Worm (Caenorhabditis elegans) whole organism, L4 larva: ENCODE measurements around the gene sre-56.

Experiments used
- D1046.2 ChIP-seq: fragments of 200-800 bp; sonication (Bioruptor generic); IDR thresholded peaks from 2 replicates; pipeline ENCODE4 v1.3.6; 2022; ENCODE audit warnings: missing genetic modification characterization, missing compliant biosample characterization
- F10B5.3 ChIP-seq: sonication (generic microtip); optimal IDR thresholded peaks from 2 replicates; lab custom pipeline; 2016; ENCODE audit warnings: mild to moderate bottlenecking, missing genetic modification characterization, missing compliant biosample characterization
- F49E8.2 ChIP-seq: sonication (generic microtip); optimal IDR thresholded peaks from 2 replicates; lab custom pipeline; 2016; ENCODE audit warnings: missing compliant biosample characterization, mild to moderate bottlenecking, missing genetic modification characterization, borderline replicate concordance
- R02D3.7 ChIP-seq: fragments of 150-350 bp; sonication (generic microtip); optimal IDR thresholded peaks from 3 replicates; lab custom pipeline; 2014; ENCODE audit warnings: missing biosample characterization, missing genetic modification characterization
- T20F7.1 ChIP-seq: fragments of 200-800 bp; sonication (Bioruptor generic); optimal IDR thresholded peaks from 2 replicates; lab custom pipeline; 2018; ENCODE audit warnings: mild to moderate bottlenecking, missing genetic modification characterization, missing compliant biosample characterization
- Y48G9A.11 ChIP-seq: fragments of 200-800 bp; sonication (Bioruptor generic); IDR thresholded peaks from 2 replicates; pipeline ENCODE4 v1.3.6; 2022; ENCODE audit warnings: missing genetic modification reagents, missing genetic modification characterization, missing compliant biosample characterization
- Y5F2A.4 ChIP-seq: fragments of 200-800 bp; sonication (Bioruptor generic); optimal IDR thresholded peaks from 2 replicates; lab custom pipeline; 2018; ENCODE audit warnings: mild to moderate bottlenecking, missing genetic modification characterization, missing compliant biosample characterization
- ZK337.2 ChIP-seq: fragments of 200-800 bp; sonication (Bioruptor generic); IDR thresholded peaks from 2 replicates; pipeline ENCODE4 v1.3.6; 2022; ENCODE audit warnings: missing genetic modification reagents, missing genetic modification characterization, missing compliant biosample characterization
- ZK546.5 ChIP-seq, 2 experiments: sonication (generic microtip); optimal IDR thresholded peaks; 2 replicates each; lab custom pipeline; 2017; ENCODE audit warnings: missing biosample characterization in 2 of 2, missing genetic modification characterization in 2 of 2
- aha-1 ChIP-seq: fragments of 150-350 bp; peaks from one replicate; lab custom pipeline; 2014; ENCODE audit warnings: missing biosample characterization, missing genetic modification characterization
- aly-2 ChIP-seq: sonication (generic microtip); optimal IDR thresholded peaks from 2 replicates; lab custom pipeline; 2018; ENCODE audit warnings: missing biosample characterization, missing genetic modification characterization
- ama-1 ChIP-seq: fragments of 150-350 bp; optimal IDR thresholded peaks from 2 replicates; lab custom pipeline; 2014; ENCODE audit warnings: inconsistent platforms, mixed read lengths
- arid-1 ChIP-seq: fragments of 200-800 bp; sonication (Bioruptor generic); conservative IDR thresholded peaks from 2 replicates; pipeline ENCODE4 v1.3.6; 2022; ENCODE audit warnings: missing genetic modification reagents, missing genetic modification characterization, missing compliant biosample characterization
- ceh-28 ChIP-seq: fragments of 150-350 bp; optimal IDR thresholded peaks from 2 replicates; lab custom pipeline; 2014; ENCODE audit warnings: missing biosample characterization, missing genetic modification reagents, missing genetic modification characterization
- ceh-32 ChIP-seq: sonication (generic microtip); optimal IDR thresholded peaks from 2 replicates; lab custom pipeline; 2016; ENCODE audit warnings: mild to moderate bottlenecking, missing genetic modification characterization, missing compliant biosample characterization; ENCODE audit not compliant: poor library complexity
- ces-1 ChIP-seq: fragments of 150-350 bp; sonication (generic microtip); optimal IDR thresholded peaks from 4 replicates; lab custom pipeline; 2014; ENCODE audit warnings: missing biosample characterization, missing genetic modification reagents, missing genetic modification characterization
- ctbp-1 ChIP-seq: fragments of 200-800 bp; sonication (Bioruptor generic); IDR thresholded peaks from 2 replicates; pipeline ENCODE4 v1.3.6; 2022; ENCODE audit warnings: missing genetic modification reagents, missing genetic modification characterization, missing compliant biosample characterization
- dmd-6 ChIP-seq: fragments of 200-800 bp; sonication (Bioruptor generic); IDR thresholded peaks from 2 replicates; pipeline ENCODE4 v1.3.6; 2022; ENCODE audit warnings: missing genetic modification reagents, missing genetic modification characterization, missing compliant biosample characterization
- dmd-9 ChIP-seq: fragments of 200-800 bp; sonication (Bioruptor generic); IDR thresholded peaks from 2 replicates; pipeline ENCODE4 v1.3.6; 2022; ENCODE audit warnings: missing genetic modification reagents, missing genetic modification characterization, missing compliant biosample characterization
- dpl-1 ChIP-seq: fragments of 150-350 bp; optimal IDR thresholded peaks from 2 replicates; lab custom pipeline; 2014; ENCODE audit warnings: missing biosample characterization, missing genetic modification reagents, missing genetic modification characterization
- egl-27 ChIP-seq: sonication (generic microtip); optimal IDR thresholded peaks from 3 replicates; lab custom pipeline; 2017; ENCODE audit warnings: missing biosample characterization, missing genetic modification reagents, missing genetic modification characterization
- fkh-10 ChIP-seq: fragments of 150-350 bp; optimal IDR thresholded peaks from 2 replicates; lab custom pipeline; 2014; ENCODE audit warnings: missing biosample characterization, missing genetic modification reagents, missing genetic modification characterization
- fos-1 ChIP-seq: fragments of 150-350 bp; optimal IDR thresholded peaks from 2 replicates; lab custom pipeline; 2014; ENCODE audit warnings: missing biosample characterization, missing genetic modification characterization
- gei-8 ChIP-seq: fragments of 200-800 bp; sonication (Bioruptor generic); optimal IDR thresholded peaks from 2 replicates; lab custom pipeline; 2018; ENCODE audit warnings: mild to moderate bottlenecking, missing genetic modification characterization, missing compliant biosample characterization
- hif-1 ChIP-seq, 2 experiments: sonication (generic microtip); optimal IDR thresholded peaks; 2 replicates each; lab custom pipeline; 2016 to 2017; ENCODE audit warnings: missing compliant biosample characterization in 2 of 2, missing genetic modification characterization in 2 of 2, missing genetic modification reagents in 2 of 2, missing genotype in 2 of 2, mild to moderate bottlenecking in 1 of 2
- hmg-1.1 ChIP-seq: fragments of 200-800 bp; sonication (Bioruptor generic); IDR thresholded peaks from 2 replicates; pipeline ENCODE4 v1.3.6; 2022; ENCODE audit warnings: missing genetic modification reagents, missing genetic modification characterization, missing compliant biosample characterization
- lin-15B ChIP-seq: fragments of 150-350 bp; sonication (generic microtip); optimal IDR thresholded peaks from 3 replicates; lab custom pipeline; 2014; ENCODE audit warnings: missing biosample characterization, missing genetic modification characterization
- lin-29 ChIP-seq: fragments of 200-800 bp; sonication (Bioruptor generic); IDR thresholded peaks from 2 replicates; pipeline ENCODE4 v1.3.6; 2022; ENCODE audit warnings: missing genetic modification reagents, missing genetic modification characterization, missing compliant biosample characterization
- lin-38 ChIP-seq: fragments of 200-800 bp; sonication (Bioruptor generic); IDR thresholded peaks from 2 replicates; pipeline ENCODE4 v1.3.6; 2022; ENCODE audit warnings: missing genetic modification reagents, missing genetic modification characterization, missing compliant biosample characterization
- mxl-2 ChIP-seq: fragments of 200-800 bp; sonication (Bioruptor generic); conservative IDR thresholded peaks from 2 replicates; pipeline ENCODE4 v1.3.6; 2022; ENCODE audit warnings: missing genetic modification reagents, missing genetic modification characterization, missing compliant biosample characterization
- mxl-3 ChIP-seq: fragments of 200-800 bp; sonication (Bioruptor generic); optimal IDR thresholded peaks from 2 replicates; lab custom pipeline; 2018; ENCODE audit warnings: mild to moderate bottlenecking, missing genetic modification characterization, missing compliant biosample characterization
- nhr-10 ChIP-seq: fragments of 150-350 bp; optimal IDR thresholded peaks from 2 replicates; lab custom pipeline; 2014; ENCODE audit warnings: missing biosample characterization, missing genetic modification characterization
- nhr-111 ChIP-seq: fragments of 200-800 bp; sonication (Bioruptor generic); optimal IDR thresholded peaks from 2 replicates; lab custom pipeline; 2018; ENCODE audit warnings: mild to moderate bottlenecking, missing genetic modification characterization, missing compliant biosample characterization
- nhr-237 ChIP-seq: sonication (generic microtip); optimal IDR thresholded peaks from 2 replicates; lab custom pipeline; 2017; ENCODE audit warnings: missing biosample characterization, missing genetic modification characterization
- nhr-25 ChIP-seq: sonication (generic microtip); optimal IDR thresholded peaks from 2 replicates; lab custom pipeline; 2017; ENCODE audit warnings: missing genetic modification characterization, mild to moderate bottlenecking, missing compliant biosample characterization, antibody characterized with exemption, moderate library complexity, borderline replicate concordance; ENCODE audit not compliant: insufficient read depth
- nhr-41 ChIP-seq: fragments of 200-800 bp; sonication (Bioruptor generic); IDR thresholded peaks from 2 replicates; pipeline ENCODE4 v1.3.6; 2022; ENCODE audit warnings: missing genetic modification reagents, missing genetic modification characterization, missing compliant biosample characterization
- nhr-42 ChIP-seq: fragments of 200-800 bp; sonication (Bioruptor generic); IDR thresholded peaks from 2 replicates; pipeline ENCODE4 v1.3.6; 2022; ENCODE audit warnings: missing genetic modification characterization, missing compliant biosample characterization
- nhr-76 ChIP-seq: fragments of 150-350 bp; optimal IDR thresholded peaks from 2 replicates; lab custom pipeline; 2014; ENCODE audit warnings: missing biosample characterization, missing genetic modification characterization
- pqm-1 ChIP-seq: sonication (generic microtip); optimal IDR thresholded peaks from 2 replicates; lab custom pipeline; 2017; ENCODE audit warnings: missing biosample characterization, missing genetic modification characterization
- snpc-4 ChIP-seq: fragments of 150-350 bp; optimal IDR thresholded peaks from 2 replicates; lab custom pipeline; 2014; ENCODE audit warnings: missing biosample characterization, missing genetic modification characterization
- spr-1 ChIP-seq: sonication (generic microtip); optimal IDR thresholded peaks from 2 replicates; lab custom pipeline; 2016; ENCODE audit warnings: mild to moderate bottlenecking, missing genetic modification characterization, missing compliant biosample characterization
- unc-130 ChIP-seq: sonication (generic microtip); optimal IDR thresholded peaks from 2 replicates; lab custom pipeline; 2016; ENCODE audit warnings: missing genetic modification reagents, missing genetic modification characterization, missing compliant biosample characterization
- vab-7 ChIP-seq: fragments of 200-800 bp; sonication (Bioruptor generic); IDR thresholded peaks from 2 replicates; pipeline ENCODE4 v1.3.6; 2022; ENCODE audit warnings: missing genetic modification reagents, missing genetic modification characterization, missing compliant biosample characterization
- zfp-2 ChIP-seq: sonication (generic microtip); optimal IDR thresholded peaks from 2 replicates; lab custom pipeline; 2016; ENCODE audit warnings: mild to moderate bottlenecking, missing genetic modification characterization, missing compliant biosample characterization
- zfp-3 ChIP-seq: fragments of 200-800 bp; sonication (Bioruptor generic); conservative IDR thresholded peaks from 2 replicates; pipeline ENCODE4 v1.3.6; 2022; ENCODE audit warnings: missing genetic modification reagents, missing genetic modification characterization, missing compliant biosample characterization
- zip-2 ChIP-seq: fragments of 150-350 bp; optimal IDR thresholded peaks from 2 replicates; lab custom pipeline; 2014; ENCODE audit warnings: missing biosample characterization, missing genetic modification characterization
- ztf-11 ChIP-seq: fragments of 150-350 bp; optimal IDR thresholded peaks from 2 replicates; lab custom pipeline; 2014; ENCODE audit warnings: missing biosample characterization, missing genetic modification characterization

Gene sre-56

ce11 chrII:12296591-12296990 lies 27.7 kb upstream of the sre-56 start:
- TF ChIP-seq zfp-3 (GFP tag; lab: Robert Waterston, UW) = no peak

DNA sequence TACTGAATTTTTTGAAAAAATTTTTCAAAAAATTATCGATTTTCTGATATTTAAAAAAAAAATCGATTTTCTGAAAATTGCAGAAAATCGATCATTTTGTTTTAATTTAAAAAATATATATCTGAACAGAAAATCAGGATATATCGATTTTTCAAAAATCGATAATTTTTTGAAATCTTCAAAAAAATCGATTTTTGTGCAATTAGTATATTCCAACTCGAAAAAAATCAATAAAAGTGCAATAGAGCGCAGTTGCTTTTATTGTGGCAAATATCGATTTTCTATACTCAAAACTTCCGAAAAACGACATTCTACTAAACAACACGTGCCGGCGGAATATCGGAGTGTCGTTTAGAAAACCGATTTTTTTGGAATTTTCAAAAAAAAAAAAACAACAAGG lies 23.6 kb upstream of the sre-56 start:
- TF ChIP-seq Y5F2A.4 (no peak), nhr-111 (GFP tag; lab: Kevin White, UChicago) (no peak), D1046.2 (GFP tag; lab: Robert Waterston, UW) (no peak), ZK546.5 (tag; optimal IDR thresholded peaks at IDR 0.05; lab: Kevin White, UChicago) (no peak), ztf-11 (tag; lab: Kevin White, UChicago) (no peak), nhr-42 (GFP tag; lab: Robert Waterston, UW) (no peak), lin-38 (peak; percentile 58), unc-130 (GFP tag; lab: Kevin White, UChicago) (no peak), lin-29 (GFP tag; lab: Robert Waterston, UW) (no peak), spr-1 (no peak), lin-15B (tag; lab: Kevin White, UChicago) (no peak), Y48G9A.11 (GFP tag; lab: Robert Waterston, UW) (0 out of 2 replicates have a peak, but pooled peaks have one; percentile 37), mxl-2 (GFP tag; lab: Robert Waterston, UW) (no peak), dmd-9 (GFP tag; lab: Robert Waterston, UW) (no peak), hif-1 (tag; optimal IDR thresholded peaks at IDR 0.05; lab: Kevin White, UChicago) (no peak), nhr-237 (no peak), nhr-10 (no peak), ceh-28 (tag; lab: Kevin White, UChicago) (peak; percentile 88), zfp-2 (no peak), fos-1 (tag; lab: Kevin White, UChicago) (no peak), R02D3.7 (tag; lab: Kevin White, UChicago) (no peak), F10B5.3 (tag; lab: Kevin White, UChicago) (no peak), dmd-6 (GFP tag; lab: Robert Waterston, UW) (no peak), snpc-4 (tag; lab: Kevin White, UChicago) (no peak), zip-2 (tag; lab: Kevin White, UChicago) (no peak)

- TF ChIP-seq ces-1 (no peak), ZK337.2 (GFP tag; lab: Robert Waterston, UW) (no peak), aha-1 (tag; lab: Kevin White, UChicago) (peak; percentile 42), ceh-28 (tag; lab: Kevin White, UChicago) (peak; percentile 96), R02D3.7 (tag; lab: Kevin White, UChicago) (no peak), nhr-41 (GFP tag; lab: Robert Waterston, UW) (no peak), fkh-10 (no peak), aly-2 (no peak), vab-7 (GFP tag; lab: Robert Waterston, UW) (no peak), lin-29 (GFP tag; lab: Robert Waterston, UW) (no peak), spr-1 (no peak), nhr-25 (tag; lab: Kevin White, UChicago) (no peak), dpl-1 (GFP tag; lab: Kevin White, UChicago) (no peak)
- TF ChIP-seq, all 104 proteins: peak for 2
Measured at ce11 chrII:12301233-12301632, 23.0 kb upstream of the sre-56 start.

DNA sequence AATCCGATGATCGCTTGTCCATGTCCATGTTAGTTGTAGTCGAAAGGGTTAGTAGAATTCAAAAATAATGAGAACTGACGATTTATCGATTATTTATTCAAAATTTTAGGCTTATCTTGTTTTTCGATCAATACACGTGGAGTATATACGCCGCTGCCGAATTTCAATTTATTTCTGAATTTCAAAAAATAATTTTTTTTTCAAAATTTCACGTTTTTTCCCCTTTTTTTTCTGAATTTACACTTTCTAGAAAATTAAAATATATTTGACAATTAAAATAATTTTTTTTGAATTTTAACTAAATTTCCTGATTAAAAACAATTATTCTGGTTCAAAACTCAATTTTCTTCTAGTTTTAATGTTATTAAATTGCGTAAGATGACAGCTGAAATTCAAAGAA lies 21.9 kb upstream of the sre-56 start, which contains the start of gene C50E10.1:
C50E10.1 (minus strand) TSS at position 101 of the 400 bp plus-strand sequence.
- TF ChIP-seq spr-1 (no peak), pqm-1 (tag; lab: Kevin White, UChicago) (no peak), gei-8 (GFP tag; lab: Kevin White, UChicago) (no peak), lin-38 (no peak), dmd-6 (GFP tag; lab: Robert Waterston, UW) (no peak), ceh-32 (tag; lab: Kevin White, UChicago) (no peak), hmg-1.1 (GFP tag; lab: Robert Waterston, UW) (no peak), mxl-3 (GFP tag; lab: Kevin White, UChicago) (no peak), T20F7.1 (GFP tag; lab: Kevin White, UChicago) (no peak), egl-27 (tag; lab: Kevin White, UChicago) (no peak), zip-2 (tag; lab: Kevin White, UChicago) (no peak), ctbp-1 (GFP tag; lab: Robert Waterston, UW) (no peak), nhr-42 (GFP tag; lab: Robert Waterston, UW) (no peak), ces-1 (no peak), Y48G9A.11 (GFP tag; lab: Robert Waterston, UW) (no peak), ama-1 (no peak), nhr-76 (tag; lab: Kevin White, UChicago) (no peak), F49E8.2 (tag; lab: Kevin White, UChicago) (no peak), arid-1 (GFP tag; lab: Robert Waterston, UW) (no peak)
